Worm (Caenorhabditis elegans): ENCODE results near the gene ptrn-1.

ce11 chrX:17034773-17035172, 4.8 kb upstream of the ptrn-1 start:
- no peak for TF ChIP-seq klf-2 (GFP tag; conservative IDR thresholded peaks at IDR 0.05)
- no peak for TF ChIP-seq tab-1 (GFP tag; IDR thresholded peaks at IDR 0.05)
- no peak for TF ChIP-seq T22C8.4 (GFP tag; IDR thresholded peaks at IDR 0.05)
- no peak for TF ChIP-seq flt-1 (GFP tag; IDR thresholded peaks at IDR 0.05)
- no peak for TF ChIP-seq cog-1 (tag; optimal IDR thresholded peaks at IDR 0.05)
- no peak for TF ChIP-seq med-1 (GFP tag; optimal IDR thresholded peaks at IDR 0.05; ENCODE audit: insufficient read depth)
- no peak for TF ChIP-seq ztf-23 (GFP tag; IDR thresholded peaks at IDR 0.05)

Data from whole organism, midembryonic.